Fruit fly (Drosophila melanogaster) whole organism, prepupa: Measurements from ENCODE around the gene CG7653.

Experiments
- CG10669 ChIP-seq: fragments of 200-800 bp; sonication (Bioruptor generic); optimal IDR thresholded peaks from 3 replicates; lab custom pipeline; 2018; ENCODE audit warnings: missing biosample characterization, mild to moderate bottlenecking, missing genetic modification characterization, moderate library complexity
- CG11902 ChIP-seq: fragments of 200-800 bp; sonication (Bioruptor generic); optimal IDR thresholded peaks from 3 replicates; lab custom pipeline; 2016; ENCODE audit warnings: missing biosample characterization, missing genetic modification characterization
- CG1621 ChIP-seq: fragments of 200-800 bp; sonication (Bioruptor generic); optimal IDR thresholded peaks from 3 replicates; lab custom pipeline; 2018; ENCODE audit warnings: missing biosample characterization, mild to moderate bottlenecking, missing genetic modification characterization
- CG16779 ChIP-seq: fragments of 200-800 bp; sonication (Bioruptor generic); optimal IDR thresholded peaks from 3 replicates; lab custom pipeline; 2017; ENCODE audit warnings: missing biosample characterization, mild to moderate bottlenecking, missing genetic modification characterization
- CG3032 ChIP-seq: fragments of 200-800 bp; optimal IDR thresholded peaks from 2 replicates; lab custom pipeline; 2019; ENCODE audit warnings: missing biosample characterization, mild to moderate bottlenecking, missing genetic modification characterization, moderate library complexity
- CG31627 ChIP-seq: fragments of 200-800 bp; sonication (Bioruptor generic); optimal IDR thresholded peaks from 3 replicates; lab custom pipeline; 2016; ENCODE audit warnings: missing biosample characterization, missing genetic modification characterization
- CG32006 ChIP-seq: fragments of 200-800 bp; sonication (Bioruptor generic); optimal IDR thresholded peaks from 3 replicates; lab custom pipeline; 2017; ENCODE audit warnings: missing biosample characterization, mild to moderate bottlenecking, missing genetic modification characterization
- CG3919 ChIP-seq: fragments of 200-800 bp; sonication (Bioruptor generic); optimal IDR thresholded peaks from 3 replicates; lab custom pipeline; 2016; ENCODE audit warnings: missing biosample characterization, missing genetic modification characterization
- CG4318 ChIP-seq: fragments of 200-800 bp; sonication (Bioruptor generic); optimal IDR thresholded peaks from 3 replicates; lab custom pipeline; 2017; ENCODE audit warnings: missing biosample characterization, mild to moderate bottlenecking, missing genetic modification characterization
- CG6163 ChIP-seq: fragments of 200-800 bp; sonication (Bioruptor generic); IDR thresholded peaks from 3 replicates; pipeline ENCODE4 v1.3.6; 2022; ENCODE audit warnings: missing biosample characterization, missing genetic modification characterization
- CG6808 ChIP-seq: fragments of 200-800 bp; sonication (Bioruptor generic); optimal IDR thresholded peaks from 3 replicates; lab custom pipeline; 2017; ENCODE audit warnings: missing biosample characterization, missing genetic modification characterization, mild to moderate bottlenecking, moderate library complexity, missing genetic modification reagents
- CG6854 ChIP-seq: fragments of 200-800 bp; sonication (Bioruptor generic); optimal IDR thresholded peaks from 2 replicates; lab custom pipeline; 2017; ENCODE audit warnings: missing biosample characterization, mild to moderate bottlenecking, missing genetic modification characterization
- CG7368 ChIP-seq: fragments of 200-800 bp; sonication (Bioruptor generic); optimal IDR thresholded peaks from 3 replicates; lab custom pipeline; 2016; ENCODE audit warnings: missing biosample characterization, missing genetic modification characterization
- CG8119 ChIP-seq: fragments of 200-800 bp; sonication (Bioruptor generic); IDR thresholded peaks from 3 replicates; pipeline ENCODE4 v1.3.6; 2022; ENCODE audit warnings: missing biosample characterization, missing genetic modification characterization
- CG8319 ChIP-seq: fragments of 200-800 bp; sonication (Bioruptor generic); optimal IDR thresholded peaks from 3 replicates; lab custom pipeline; 2016; ENCODE audit warnings: missing biosample characterization, missing genetic modification characterization
- CG8632 ChIP-seq: fragments of 200-800 bp; sonication (Bioruptor generic); optimal IDR thresholded peaks from 3 replicates; lab custom pipeline; 2016; ENCODE audit warnings: missing biosample characterization, missing genetic modification characterization
- CG9139 ChIP-seq: fragments of 200-800 bp; sonication (Bioruptor generic); optimal IDR thresholded peaks from 3 replicates; lab custom pipeline; 2017; ENCODE audit warnings: missing biosample characterization, mild to moderate bottlenecking, missing genetic modification characterization
- Eip75B ChIP-seq: fragments of 200-800 bp; sonication (Bioruptor generic); optimal IDR thresholded peaks from 3 replicates; lab custom pipeline; 2016; ENCODE audit warnings: missing biosample characterization, missing genetic modification characterization
- Eip78C ChIP-seq: fragments of 200-800 bp; sonication (Bioruptor generic); peaks from one replicate; lab custom pipeline; 2016; ENCODE audit warnings: missing biosample characterization, missing genetic modification characterization
- Eip93F ChIP-seq: fragments of 200-800 bp; sonication (Bioruptor generic); optimal IDR thresholded peaks from 2 replicates; lab custom pipeline; 2016; ENCODE audit warnings: missing biosample characterization, mild to moderate bottlenecking, missing genetic modification characterization
- Ets96B ChIP-seq: fragments of 200-800 bp; optimal IDR thresholded peaks from 2 replicates; lab custom pipeline; 2019; ENCODE audit warnings: missing biosample characterization, mild to moderate bottlenecking, missing genetic modification characterization, moderate library complexity
- Gug ChIP-seq: fragments of 200-800 bp; sonication (Bioruptor generic); IDR thresholded peaks from 2 replicates; pipeline ENCODE4 v1.3.6; 2022; ENCODE audit warnings: missing biosample characterization, missing genetic modification characterization
- Hr38 ChIP-seq: sonication (Bioruptor generic); optimal IDR thresholded peaks from 2 replicates; lab custom pipeline; 2016; ENCODE audit warnings: missing biosample characterization, missing genetic modification characterization
- Hr39 ChIP-seq: fragments of 200-800 bp; sonication (Bioruptor generic); optimal IDR thresholded peaks from 2 replicates; lab custom pipeline; 2016; ENCODE audit warnings: missing biosample characterization, missing genetic modification characterization
- Hr4 ChIP-seq: fragments of 200-800 bp; sonication (Bioruptor generic); optimal IDR thresholded peaks from 3 replicates; lab custom pipeline; 2016; ENCODE audit warnings: missing biosample characterization, missing genetic modification characterization
- Lpt ChIP-seq: fragments of 200-800 bp; sonication (Bioruptor generic); optimal IDR thresholded peaks from 3 replicates; lab custom pipeline; 2016; ENCODE audit warnings: missing biosample characterization, missing genetic modification characterization
- Smox ChIP-seq: fragments of 200-800 bp; sonication (Bioruptor generic); optimal IDR thresholded peaks from 3 replicates; lab custom pipeline; 2016; ENCODE audit warnings: missing biosample characterization, missing genetic modification characterization
- Sox102F ChIP-seq: fragments of 200-800 bp; sonication (Bioruptor generic); optimal IDR thresholded peaks from 2 replicates; lab custom pipeline; 2016; ENCODE audit warnings: missing biosample characterization, mild to moderate bottlenecking, missing genetic modification characterization
- Sox14 ChIP-seq: fragments of 200-800 bp; sonication (Bioruptor generic); optimal IDR thresholded peaks from 3 replicates; lab custom pipeline; 2016; ENCODE audit warnings: missing biosample characterization, missing genetic modification characterization
- Sox15 ChIP-seq: fragments of 200-800 bp; sonication (Bioruptor generic); optimal IDR thresholded peaks from 3 replicates; lab custom pipeline; 2016; ENCODE audit warnings: missing biosample characterization, missing genetic modification characterization
- achi ChIP-seq: fragments of 200-800 bp; sonication (Bioruptor generic); optimal IDR thresholded peaks from 3 replicates; lab custom pipeline; 2016; ENCODE audit warnings: missing biosample characterization, missing genetic modification characterization
- acj6 ChIP-seq: fragments of 200-800 bp; sonication (Bioruptor generic); optimal IDR thresholded peaks from 3 replicates; lab custom pipeline; 2016; ENCODE audit warnings: missing biosample characterization, missing genetic modification characterization
- cyc ChIP-seq: fragments of 200-800 bp; sonication (Bioruptor generic); optimal IDR thresholded peaks from 3 replicates; lab custom pipeline; 2016; ENCODE audit warnings: missing biosample characterization, missing genetic modification characterization
- dac ChIP-seq: fragments of 200-800 bp; sonication (Bioruptor generic); optimal IDR thresholded peaks from 2 replicates; lab custom pipeline; 2017; ENCODE audit warnings: missing biosample characterization, mild to moderate bottlenecking, missing genetic modification characterization
- dsx ChIP-seq: fragments of 200-800 bp; optimal IDR thresholded peaks from 3 replicates; lab custom pipeline; 2019; ENCODE audit warnings: missing biosample characterization, mild to moderate bottlenecking, missing genetic modification characterization, moderate library complexity; ENCODE audit not compliant: poor library complexity, severe bottlenecking
- eg ChIP-seq: fragments of 200-800 bp; sonication (Bioruptor generic); IDR thresholded peaks from 3 replicates; pipeline ENCODE4 v1.3.6; 2022; ENCODE audit warnings: missing biosample characterization, missing genetic modification characterization
- fd59A ChIP-seq: fragments of 200-800 bp; sonication (Bioruptor generic); optimal IDR thresholded peaks from 2 replicates; lab custom pipeline; 2017; ENCODE audit warnings: missing biosample characterization, mild to moderate bottlenecking, missing genetic modification characterization, missing genetic modification reagents
- fd85E ChIP-seq: fragments of 200-800 bp; sonication (Bioruptor generic); optimal IDR thresholded peaks from 3 replicates; lab custom pipeline; 2016; ENCODE audit warnings: missing biosample characterization, missing genetic modification characterization
- fkh ChIP-seq: fragments of 200-800 bp; sonication (Bioruptor generic); optimal IDR thresholded peaks from 3 replicates; lab custom pipeline; 2017; ENCODE audit warnings: missing biosample characterization, mild to moderate bottlenecking, missing genetic modification characterization, moderate library complexity
- lz ChIP-seq: fragments of 200-800 bp; sonication (Bioruptor generic); optimal IDR thresholded peaks from 3 replicates; lab custom pipeline; 2016; ENCODE audit warnings: missing biosample characterization, missing genetic modification characterization
- net ChIP-seq: fragments of 200-800 bp; sonication (Bioruptor generic); optimal IDR thresholded peaks from 3 replicates; lab custom pipeline; 2016; ENCODE audit warnings: missing biosample characterization, missing genetic modification characterization
- pdm3 ChIP-seq: fragments of 200-800 bp; sonication (Bioruptor generic); optimal IDR thresholded peaks from 3 replicates; lab custom pipeline; 2016; ENCODE audit warnings: missing biosample characterization, missing genetic modification characterization
- salr ChIP-seq, 2 experiments: fragments of 200-800 bp; sonication (Bioruptor generic); optimal IDR thresholded peaks; 3 replicates each; lab custom pipeline; 2016 to 2018; ENCODE audit warnings: missing biosample characterization in 2 of 2, missing genetic modification characterization in 2 of 2, mild to moderate bottlenecking in 1 of 2
- spab ChIP-seq: fragments of 200-800 bp; sonication (Bioruptor generic); optimal IDR thresholded peaks from 2 replicates; lab custom pipeline; 2017; ENCODE audit warnings: missing biosample characterization, mild to moderate bottlenecking, missing genetic modification characterization, missing genetic modification reagents
- ss ChIP-seq, 2 experiments: fragments of 200-800 bp; sonication (Bioruptor generic); optimal IDR thresholded peaks; 2 replicates in 1 of 2; 3 replicates in 1 of 2; lab custom pipeline; 2017 to 2018; ENCODE audit warnings: mild to moderate bottlenecking in 2 of 2, missing biosample characterization in 2 of 2, missing genetic modification characterization in 2 of 2, moderate library complexity in 1 of 2
- svp ChIP-seq: fragments of 200-800 bp; sonication (Bioruptor generic); peaks from one replicate; lab custom pipeline; 2016; ENCODE audit warnings: missing biosample characterization, missing genetic modification characterization
- topi ChIP-seq: fragments of 200-800 bp; sonication (Bioruptor generic); optimal IDR thresholded peaks from 3 replicates; lab custom pipeline; 2016; ENCODE audit warnings: missing biosample characterization, missing genetic modification characterization
- vri ChIP-seq: fragments of 200-800 bp; sonication (Bioruptor generic); optimal IDR thresholded peaks from 3 replicates; lab custom pipeline; 2016; ENCODE audit warnings: missing biosample characterization, mild to moderate bottlenecking, missing genetic modification characterization

The CG7653 gene

dm6 chr2L:15909277-15909674 is 29.3 kb upstream of the CG7653 start (continued):
- TF ChIP-seq spab (GFP tag; lab: Kevin White, UChicago) (peak; percentile 58), eg (GFP tag; lab: Robert Waterston, UW) (no peak), CG11902 (GFP tag; lab: Kevin White, UChicago) (no peak), Hr39 (GFP tag; lab: Kevin White, UChicago) (no peak), CG6163 (peak; percentile 53; the same call in 2 of the 3 replicates), Smox (no peak), CG3032 (tag; lab: Kevin White, UChicago) (peak; percentile 81)
- TF ChIP-seq, all 60 proteins: peak for 18

- TF ChIP-seq Sox14 (GFP tag; lab: Kevin White, UChicago) (no peak), fkh (GFP tag; lab: Kevin White, UChicago) (peak; percentile 96), CG11902 (GFP tag; lab: Kevin White, UChicago) (no peak), CG6854 (GFP tag; lab: Kevin White, UChicago) (peak; percentile 82), CG31627 (GFP tag; lab: Kevin White, UChicago) (no peak), CG3032 (tag; lab: Kevin White, UChicago) (no peak), fd85E (no peak), CG6163 (peak; percentile 44; the same call in 1 of the 3 replicates), Eip93F (GFP tag; lab: Kevin White, UChicago) (peak; percentile 59), Eip75B (GFP tag; lab: Kevin White, UChicago) (peak; percentile 92), vri (GFP tag; lab: Kevin White, UChicago) (peak; percentile 89), CG10669 (no peak), achi (no peak), ss (GFP tag; optimal IDR thresholded peaks at IDR 0.05; lab: Kevin White, UChicago) (no peak), acj6 (GFP tag; lab: Kevin White, UChicago) (peak; percentile 17), CG6808 (GFP tag; lab: Kevin White, UChicago) (no peak), fd59A (no peak), CG8632 (GFP tag; lab: Kevin White, UChicago) (peak; percentile 25), pdm3 (GFP tag; lab: Kevin White, UChicago) (no peak), CG4318 (GFP tag; lab: Kevin White, UChicago) (no peak), CG1621 (tag; lab: Kevin White, UChicago) (no peak), topi (GFP tag; lab: Kevin White, UChicago) (peak; percentile 3), svp (GFP tag; lab: Kevin White, UChicago) (peak; percentile 98), Hr4 (GFP tag; lab: Kevin White, UChicago) (no peak), Ets96B (tag; lab: Kevin White, UChicago) (no peak), dac (GFP tag; lab: Kevin White, UChicago) (no peak), CG16779 (no peak), CG9139 (GFP tag; lab: Kevin White, UChicago) (no peak), CG32006 (GFP tag; lab: Kevin White, UChicago) (no peak), CG8319 (no peak), Hr38 (GFP tag; lab: Kevin White, UChicago) (no peak), CG3919 (GFP tag; lab: Kevin White, UChicago) (no peak), net (GFP tag; lab: Kevin White, UChicago) (no peak), Lpt (GFP tag; lab: Kevin White, UChicago) (no peak), dsx (no peak), CG7368 (GFP tag; lab: Kevin White, UChicago) (no peak), lz (GFP tag; lab: Kevin White, UChicago) (no peak), Eip78C (GFP tag; lab: Kevin White, UChicago) (peak; percentile 17), cyc (GFP tag; lab: Kevin White, UChicago) (no peak), Gug (GFP tag; lab: Robert Waterston, UW) (no peak), Sox15 (no peak), CG8119 (GFP tag; lab: Robert Waterston, UW) (no peak), salr (GFP tag; optimal IDR thresholded peaks at IDR 0.05; lab: Kevin White, UChicago) (no peak), Sox102F (GFP tag; lab: Kevin White, UChicago) (peak; percentile 48), spab (GFP tag; lab: Kevin White, UChicago) (no peak), Smox (no peak)
Observed at dm6 chr2L:15908496-15909276, 28.7 kb upstream of the CG7653 start.
